Worm (Caenorhabditis elegans) whole organism, young adult: ENCODE data around the gene bgal-1.

Experiments used
- B0019.2 ChIP-seq: fragments of 200-800 bp; sonication (Bioruptor generic); conservative IDR thresholded peaks from 2 replicates; pipeline ENCODE4 v1.3.6; 2022; ENCODE audit warnings: missing genetic modification reagents, missing genetic modification characterization, missing compliant biosample characterization
- B0336.3 ChIP-seq: fragments of 200-800 bp; sonication (Bioruptor generic); IDR thresholded peaks from 2 replicates; pipeline ENCODE4 v1.3.6; 2022; ENCODE audit warnings: missing genetic modification characterization, missing compliant biosample characterization
- D2030.7 ChIP-seq: fragments of 200-800 bp; sonication (Bioruptor generic); IDR thresholded peaks from 2 replicates; pipeline ENCODE4 v1.3.6; 2022; ENCODE audit warnings: missing genetic modification reagents, missing genetic modification characterization, missing compliant biosample characterization
- F10E7.11 ChIP-seq: sonication (generic microtip); optimal IDR thresholded peaks from 2 replicates; lab custom pipeline; 2017; ENCODE audit warnings: mild to moderate bottlenecking, missing genetic modification characterization, moderate library complexity, missing compliant biosample characterization
- F23B12.7 ChIP-seq: sonication (generic microtip); optimal IDR thresholded peaks from 2 replicates; lab custom pipeline; 2017; ENCODE audit warnings: missing genetic modification characterization, mild to moderate bottlenecking, missing compliant biosample characterization, antibody characterized with exemption, moderate library complexity; ENCODE audit not compliant: insufficient read depth
- F37B4.10 ChIP-seq: fragments of 200-800 bp; sonication (Bioruptor generic); IDR thresholded peaks from 2 replicates; pipeline ENCODE4 v1.3.6; 2022; ENCODE audit warnings: missing genetic modification characterization, missing compliant biosample characterization
- F39B2.1 ChIP-seq: fragments of 200-800 bp; sonication (Bioruptor generic); IDR thresholded peaks from 2 replicates; pipeline ENCODE4 v1.3.6; 2022; ENCODE audit warnings: missing genetic modification reagents, missing genetic modification characterization, missing compliant biosample characterization
- F57A8.1 ChIP-seq: fragments of 200-800 bp; sonication (Bioruptor generic); optimal IDR thresholded peaks from 2 replicates; lab custom pipeline; 2018; ENCODE audit warnings: mild to moderate bottlenecking, missing genetic modification characterization, moderate library complexity, missing compliant biosample characterization
- K12H6.12 ChIP-seq: fragments of 200-800 bp; sonication (Bioruptor generic); optimal IDR thresholded peaks from 2 replicates; lab custom pipeline; 2018; ENCODE audit warnings: mild to moderate bottlenecking, missing genetic modification characterization, missing compliant biosample characterization
- T26A5.8 ChIP-seq: sonication (generic microtip); optimal IDR thresholded peaks from 2 replicates; lab custom pipeline; 2016; ENCODE audit warnings: missing genetic modification characterization, missing compliant biosample characterization
- aptf-2 ChIP-seq: fragments of 200-800 bp; sonication (Bioruptor generic); conservative IDR thresholded peaks from 2 replicates; pipeline ENCODE4 v1.3.6; 2022; ENCODE audit warnings: missing genetic modification reagents, missing genetic modification characterization, missing compliant biosample characterization
- athp-1 ChIP-seq: sonication (generic microtip); optimal IDR thresholded peaks from 2 replicates; lab custom pipeline; 2017; ENCODE audit warnings: mild to moderate bottlenecking, missing genetic modification characterization, missing compliant biosample characterization
- attf-3 ChIP-seq: fragments of 200-800 bp; sonication (Bioruptor generic); conservative IDR thresholded peaks from 2 replicates; pipeline ENCODE4 v1.3.6; 2022; ENCODE audit warnings: missing genetic modification reagents, missing genetic modification characterization, missing compliant biosample characterization
- ccch-3 ChIP-seq: fragments of 200-800 bp; sonication (Bioruptor generic); optimal IDR thresholded peaks from 2 replicates; lab custom pipeline; 2018; ENCODE audit warnings: mild to moderate bottlenecking, missing genetic modification characterization, missing compliant biosample characterization
- cebp-2 ChIP-seq: fragments of 200-800 bp; sonication (Bioruptor generic); IDR thresholded peaks from 2 replicates; pipeline ENCODE4 v1.3.6; 2022; ENCODE audit warnings: missing genetic modification characterization, missing compliant biosample characterization
- ceh-40 ChIP-seq: fragments of 200-800 bp; sonication (Bioruptor generic); IDR thresholded peaks from 2 replicates; pipeline ENCODE4 v1.3.6; 2022; ENCODE audit warnings: missing genetic modification characterization, missing compliant biosample characterization
- ceh-58 ChIP-seq: fragments of 200-800 bp; sonication (Bioruptor generic); IDR thresholded peaks from 2 replicates; pipeline ENCODE4 v1.3.6; 2022; ENCODE audit warnings: missing genetic modification characterization, missing compliant biosample characterization
- ceh-79 ChIP-seq: sonication (generic microtip); optimal IDR thresholded peaks from 2 replicates; lab custom pipeline; 2017; ENCODE audit warnings: mild to moderate bottlenecking, missing genetic modification characterization, missing compliant biosample characterization
- dpff-1 ChIP-seq: sonication (generic microtip); optimal IDR thresholded peaks from 2 replicates; lab custom pipeline; 2017; ENCODE audit warnings: mild to moderate bottlenecking, missing genetic modification characterization, missing compliant biosample characterization
- egl-44 ChIP-seq: fragments of 200-800 bp; sonication (Bioruptor generic); IDR thresholded peaks from 2 replicates; pipeline ENCODE4 v1.3.6; 2022; ENCODE audit warnings: missing genetic modification reagents, missing genetic modification characterization, missing compliant biosample characterization
- egrh-3 ChIP-seq: fragments of 200-800 bp; sonication (Bioruptor generic); IDR thresholded peaks from 2 replicates; pipeline ENCODE4 v1.3.6; 2022; ENCODE audit warnings: missing genetic modification reagents, missing genetic modification characterization, missing compliant biosample characterization
- gei-17 ChIP-seq: fragments of 200-800 bp; sonication (Bioruptor generic); optimal IDR thresholded peaks from 2 replicates; lab custom pipeline; 2018; ENCODE audit warnings: mild to moderate bottlenecking, missing genetic modification characterization, missing compliant biosample characterization
- hmg-1.2 ChIP-seq: fragments of 200-800 bp; sonication (Bioruptor generic); IDR thresholded peaks from 2 replicates; pipeline ENCODE4 v1.3.6; 2022; ENCODE audit warnings: missing genetic modification reagents, missing genetic modification characterization, missing compliant biosample characterization
- hmg-20 ChIP-seq: fragments of 200-800 bp; sonication (Bioruptor generic); IDR thresholded peaks from 2 replicates; pipeline ENCODE4 v1.3.6; 2022; ENCODE audit warnings: missing genetic modification reagents, missing genetic modification characterization, missing compliant biosample characterization
- hrde-1 ChIP-seq: sonication (generic microtip); optimal IDR thresholded peaks from 2 replicates; lab custom pipeline; 2016; ENCODE audit warnings: missing genetic modification characterization, mild to moderate bottlenecking, missing compliant biosample characterization, moderate library complexity, missing genotype, missing genetic modification reagents, borderline replicate concordance
- lin-26 ChIP-seq: fragments of 200-800 bp; sonication (Bioruptor generic); IDR thresholded peaks from 2 replicates; pipeline ENCODE4 v1.3.6; 2022; ENCODE audit warnings: missing genetic modification reagents, missing genetic modification characterization, missing compliant biosample characterization
- lin-35 ChIP-seq, 3 experiments: fragments of 150-350 bp in 2 of 3; sonication (generic microtip) in 1 of 3; optimal IDR thresholded peaks; 2 replicates each; lab custom pipeline; 2014 to 2018; ENCODE audit warnings: missing biosample characterization in 3 of 3, missing genetic modification characterization in 3 of 3, missing genetic modification reagents in 3 of 3
- lin-40 ChIP-seq: sonication (generic microtip); optimal IDR thresholded peaks from 2 replicates; lab custom pipeline; 2016; ENCODE audit warnings: missing genetic modification characterization, mild to moderate bottlenecking, missing compliant biosample characterization, missing genotype, missing genetic modification reagents
- lin-54 ChIP-seq: fragments of 200-800 bp; sonication (Bioruptor generic); optimal IDR thresholded peaks from 2 replicates; lab custom pipeline; 2018; ENCODE audit warnings: mild to moderate bottlenecking, missing genetic modification characterization, missing compliant biosample characterization
- lsy-27 ChIP-seq: sonication (generic microtip); optimal IDR thresholded peaks from 2 replicates; lab custom pipeline; 2017; ENCODE audit warnings: missing genetic modification characterization, mild to moderate bottlenecking, missing compliant biosample characterization, antibody characterized with exemption, missing genotype, borderline replicate concordance; ENCODE audit not compliant: insufficient read depth
- madf-6 ChIP-seq: fragments of 200-800 bp; sonication (Bioruptor generic); IDR thresholded peaks from 2 replicates; pipeline ENCODE4 v1.3.6; 2022; ENCODE audit warnings: missing genetic modification reagents, missing genetic modification characterization, missing compliant biosample characterization
- madf-8 ChIP-seq: fragments of 200-800 bp; sonication (Bioruptor generic); conservative IDR thresholded peaks from 2 replicates; pipeline ENCODE4 v1.3.6; 2022; ENCODE audit warnings: missing genetic modification reagents, missing genetic modification characterization, missing compliant biosample characterization
- mes-4 ChIP-seq: sonication (generic microtip); optimal IDR thresholded peaks from 2 replicates; lab custom pipeline; 2016; ENCODE audit warnings: missing genotype, missing genetic modification characterization, missing compliant biosample characterization
- nhr-120 ChIP-seq: fragments of 200-800 bp; sonication (Bioruptor generic); IDR thresholded peaks from 2 replicates; pipeline ENCODE4 v1.3.6; 2022; ENCODE audit warnings: missing genetic modification characterization, missing compliant biosample characterization
- nhr-80 ChIP-seq: sonication (generic microtip); optimal IDR thresholded peaks from 2 replicates; lab custom pipeline; 2016; ENCODE audit warnings: missing genetic modification characterization, missing compliant biosample characterization
- rec-8 ChIP-seq, 2 experiments: sonication (generic microtip); optimal IDR thresholded peaks; 2 replicates each; lab custom pipeline; 2016; ENCODE audit warnings: mild to moderate bottlenecking in 2 of 2, missing genetic modification characterization in 2 of 2, missing genetic modification reagents in 2 of 2, missing genotype in 2 of 2, missing biosample characterization in 1 of 2, missing compliant biosample characterization in 1 of 2, moderate library complexity in 1 of 2
- repo-1 ChIP-seq: sonication (generic microtip); optimal IDR thresholded peaks from 2 replicates; lab custom pipeline; 2017; ENCODE audit warnings: mild to moderate bottlenecking, missing genetic modification characterization, missing compliant biosample characterization
- sdz-38 ChIP-seq: sonication (generic microtip); optimal IDR thresholded peaks from 2 replicates; lab custom pipeline; 2016; ENCODE audit warnings: missing genotype, missing genetic modification characterization, missing compliant biosample characterization
- snpc-1.3 ChIP-seq: sonication (generic microtip); optimal IDR thresholded peaks from 2 replicates; lab custom pipeline; 2017; ENCODE audit warnings: missing genetic modification characterization, mild to moderate bottlenecking, missing compliant biosample characterization, antibody characterized with exemption, moderate library complexity, missing genotype, missing genetic modification reagents; ENCODE audit not compliant: insufficient read depth
- ztf-28 ChIP-seq: fragments of 200-800 bp; sonication (Bioruptor generic); IDR thresholded peaks from 2 replicates; pipeline ENCODE4 v1.3.6; 2022; ENCODE audit warnings: missing genetic modification reagents, missing genetic modification characterization, missing compliant biosample characterization

The bgal-1 gene

ce11 chrV:11239187-11239725, 13.4 kb upstream of the bgal-1 start, which contains the start of the genes dvc-1 and ima-1 (continued):
- peak; percentile 78 for TF ChIP-seq lin-26
- no peak for TF ChIP-seq ceh-79 (tag; lab: Kevin White, UChicago)
- peak; percentile 8 to 59 (median 43) for TF ChIP-seq lin-35 (GFP tag; optimal IDR thresholded peaks at IDR 0.05; lab: Kevin White, UChicago)
- no peak for TF ChIP-seq hmg-20 (GFP tag; lab: Robert Waterston, UW)
- TF ChIP-seq D2030.7 = peak; percentile 91
- peak; percentile 92 for TF ChIP-seq B0336.3 (GFP tag; lab: Robert Waterston, UW)
- TF ChIP-seq lin-54 (GFP tag; lab: Kevin White, UChicago) = peak; percentile 84
- no peak for TF ChIP-seq sdz-38 (tag; lab: Kevin White, UChicago)
- TF ChIP-seq K12H6.12 (tag; lab: Kevin White, UChicago) = peak; percentile 32
- TF ChIP-seq ceh-40 (GFP tag; lab: Robert Waterston, UW) = 0 out of 2 replicates have a peak, but pooled peaks have one; percentile 41
- no peak for TF ChIP-seq nhr-120 (GFP tag; lab: Robert Waterston, UW)
- TF ChIP-seq lin-40 = no peak
- no peak for TF ChIP-seq F23B12.7 (tag; lab: Kevin White, UChicago)
- TF ChIP-seq madf-8 (GFP tag; lab: Robert Waterston, UW) = peak; percentile 93
- TF ChIP-seq cebp-2 (GFP tag; lab: Robert Waterston, UW) = no peak
- TF ChIP-seq aptf-2 (GFP tag; lab: Robert Waterston, UW) = 0 out of 2 replicates have a peak, but pooled peaks have one; percentile 18
- no peak for TF ChIP-seq F57A8.1 (GFP tag; lab: Kevin White, UChicago)
- TF ChIP-seq T26A5.8 = no peak
- TF ChIP-seq B0019.2 = peak; percentile 69
- TF ChIP-seq nhr-80 (tag; lab: Kevin White, UChicago) = peak; percentile 45
- no peak for TF ChIP-seq ceh-58 (GFP tag; lab: Robert Waterston, UW)
- TF ChIP-seq dpff-1 = no peak
- TF ChIP-seq madf-6 (GFP tag; lab: Robert Waterston, UW) = peak; percentile 98
- no peak for TF ChIP-seq snpc-1.3 (tag; lab: Kevin White, UChicago)
- no peak for TF ChIP-seq mes-4 (tag; lab: Kevin White, UChicago)
- peak; percentile 70; the same call in 1 of the 2 replicates for TF ChIP-seq hmg-1.2 (GFP tag; lab: Robert Waterston, UW)
- TF ChIP-seq athp-1 (tag; lab: Kevin White, UChicago) = peak; percentile 80
- TF ChIP-seq gei-17 (GFP tag; lab: Kevin White, UChicago) = no peak
- TF ChIP-seq hrde-1 (tag; lab: Kevin White, UChicago) = peak; percentile 35
- 0 out of 2 replicates have a peak, but pooled peaks have one; percentile 49 for TF ChIP-seq F37B4.10 (GFP tag; lab: Robert Waterston, UW)
- TF ChIP-seq egl-44 (GFP tag; lab: Robert Waterston, UW) = no peak
- peak; percentile 67; the same call in 1 of the 2 replicates for TF ChIP-seq F39B2.1 (GFP tag; lab: Robert Waterston, UW)
- 0 out of 2 replicates have a peak, but pooled peaks have one; percentile 43 for TF ChIP-seq ztf-28 (GFP tag; lab: Robert Waterston, UW)
- TF ChIP-seq rec-8 (tag; optimal IDR thresholded peaks at IDR 0.05; lab: Kevin White, UChicago) = no peak
- TF ChIP-seq F10E7.11 (tag; lab: Kevin White, UChicago) = no peak
- TF ChIP-seq egrh-3 = peak; percentile 48; the same call in 1 of the 2 replicates
- no peak for TF ChIP-seq lsy-27 (tag; lab: Kevin White, UChicago)
- peak; percentile 60; the same call in 1 of the 2 replicates for TF ChIP-seq attf-3
- TF ChIP-seq ccch-3 (GFP tag; lab: Kevin White, UChicago) = no peak
- TF ChIP-seq repo-1 (tag; lab: Kevin White, UChicago) = no peak
